Fruit fly (Drosophila melanogaster): ENCODE data around the gene Sec5.

dm6 chr2L:3493475-3493874 is 36.4 kb downstream of the Sec5 start:
- TF ChIP-seq Eip75B (GFP tag; optimal IDR thresholded peaks at IDR 0.05) = no peak
- no peak for TF ChIP-seq salr (GFP tag; optimal IDR thresholded peaks at IDR 0.05)
